Worm (Caenorhabditis elegans) whole organism, midembryonic: ENCODE data around the gene folt-1.

Source experiments
- T22C8.4 ChIP-seq: fragments of 200-800 bp; sonication (Bioruptor generic); IDR thresholded peaks from 2 replicates; pipeline ENCODE4 v1.3.6; 2022; ENCODE audit warnings: missing genetic modification characterization, missing compliant biosample characterization
- cog-1 ChIP-seq: sonication (generic microtip); optimal IDR thresholded peaks from 2 replicates; lab custom pipeline; 2016; ENCODE audit warnings: missing genetic modification characterization, missing compliant biosample characterization
- flt-1 ChIP-seq: fragments of 200-800 bp; sonication (Bioruptor generic); IDR thresholded peaks from 2 replicates; pipeline ENCODE4 v1.3.6; 2022; ENCODE audit warnings: missing genetic modification characterization, missing compliant biosample characterization
- klf-2 ChIP-seq: fragments of 200-800 bp; sonication (Bioruptor generic); conservative IDR thresholded peaks from 2 replicates; pipeline ENCODE4 v1.3.6; 2022; ENCODE audit warnings: missing genetic modification reagents, missing genetic modification characterization, missing compliant biosample characterization
- med-1 ChIP-seq: sonication (generic microtip); optimal IDR thresholded peaks from 2 replicates; lab custom pipeline; 2017; ENCODE audit warnings: missing genetic modification characterization, mild to moderate bottlenecking, missing compliant biosample characterization, antibody characterized with exemption, missing genetic modification reagents; ENCODE audit not compliant: insufficient read depth
- ref-1 ChIP-seq: fragments of 200-800 bp; sonication (Bioruptor generic); conservative IDR thresholded peaks from 2 replicates; pipeline ENCODE4 v1.3.6; 2022; ENCODE audit warnings: missing genetic modification reagents, missing genetic modification characterization, missing compliant biosample characterization
- tab-1 ChIP-seq: fragments of 200-800 bp; sonication (Bioruptor generic); IDR thresholded peaks from 2 replicates; pipeline ENCODE4 v1.3.6; 2022; ENCODE audit warnings: missing genetic modification characterization, missing compliant biosample characterization
- ztf-23 ChIP-seq: fragments of 200-800 bp; sonication (Bioruptor generic); IDR thresholded peaks from 2 replicates; pipeline ENCODE4 v1.3.6; 2022; ENCODE audit warnings: missing genetic modification reagents, missing genetic modification characterization, missing compliant biosample characterization
- ztf-29 ChIP-seq: fragments of 200-800 bp; sonication (Bioruptor generic); IDR thresholded peaks from 2 replicates; pipeline ENCODE4 v1.3.6; 2022; ENCODE audit warnings: missing genetic modification reagents, missing genetic modification characterization, missing compliant biosample characterization

The folt-1 gene

DNA sequence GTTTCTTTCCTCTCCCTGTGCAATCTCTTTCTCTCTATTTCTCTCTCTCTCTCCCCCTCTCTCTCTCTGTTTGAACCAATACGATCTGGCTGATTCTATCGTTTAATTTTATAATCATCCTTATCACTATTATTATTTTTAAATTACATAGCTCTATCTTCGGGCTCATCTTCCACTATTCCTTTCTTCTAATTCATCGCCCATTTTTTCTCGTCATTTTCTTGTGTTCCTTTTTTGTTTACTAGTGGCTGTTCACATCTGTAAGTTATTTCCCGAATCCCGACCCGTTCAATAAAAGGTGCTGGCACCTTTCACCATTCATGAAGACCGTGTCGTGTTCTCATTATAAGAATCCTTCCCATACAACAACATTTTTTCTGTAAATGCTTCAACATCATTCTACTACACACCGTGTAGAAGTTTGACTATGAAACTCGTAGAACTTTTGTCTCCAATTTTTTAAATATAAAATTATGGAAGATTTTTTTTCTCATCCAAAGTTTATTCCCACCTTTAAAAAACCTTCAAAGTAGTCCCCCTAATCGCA is 23.0 kb upstream of the folt-1 start:
- no peak for TF ChIP-seq klf-2
- no peak for TF ChIP-seq ztf-23 (GFP tag; lab: Robert Waterston, UW)
- no peak for TF ChIP-seq tab-1
- TF ChIP-seq ref-1 (GFP tag; lab: Robert Waterston, UW) = no peak
- TF ChIP-seq ztf-29 = no peak
- TF ChIP-seq med-1 (GFP tag; lab: Kevin White, UChicago) = no peak
- TF ChIP-seq flt-1 (GFP tag; lab: Robert Waterston, UW) = no peak
- no peak for TF ChIP-seq cog-1 (tag; lab: Kevin White, UChicago)
- TF ChIP-seq T22C8.4 (GFP tag; lab: Robert Waterston, UW) = no peak

DNA sequence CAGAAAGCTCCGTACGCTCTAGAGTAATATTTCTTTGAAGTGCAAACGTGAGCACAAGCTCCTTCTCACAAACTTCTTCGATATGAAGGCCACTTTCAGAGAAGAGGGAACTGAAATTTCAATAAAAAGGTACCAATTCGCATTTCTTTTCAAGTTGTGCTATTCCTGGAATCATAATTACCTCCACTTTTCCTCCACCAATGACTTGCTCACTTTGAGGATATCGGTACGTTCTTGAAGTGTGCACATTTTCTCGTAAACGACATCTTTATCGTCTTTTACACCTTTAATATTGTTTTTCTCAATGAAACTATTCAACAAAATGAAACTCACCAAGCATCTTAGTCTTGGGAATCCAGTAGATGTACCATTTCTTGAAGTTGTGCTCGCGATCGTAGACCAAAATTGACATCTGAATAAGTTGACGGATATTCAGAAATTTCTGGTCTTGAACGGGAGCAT is 22.0 kb upstream of the folt-1 start, which contains the start of gene scb-1:
Gene scb-1 (minus strand): TSS at position 412 of the 462 bp plus-strand sequence.
- no peak for TF ChIP-seq flt-1 (GFP tag; lab: Robert Waterston, UW)
- no peak for TF ChIP-seq T22C8.4 (GFP tag; lab: Robert Waterston, UW)
- TF ChIP-seq med-1 (GFP tag; lab: Kevin White, UChicago) = no peak
- no peak for TF ChIP-seq ztf-23 (GFP tag; lab: Robert Waterston, UW)
- TF ChIP-seq ref-1 (GFP tag; lab: Robert Waterston, UW) = no peak
- TF ChIP-seq tab-1 = no peak
- no peak for TF ChIP-seq klf-2
- TF ChIP-seq ztf-29 = no peak
- TF ChIP-seq cog-1 (tag; lab: Kevin White, UChicago) = no peak

DNA sequence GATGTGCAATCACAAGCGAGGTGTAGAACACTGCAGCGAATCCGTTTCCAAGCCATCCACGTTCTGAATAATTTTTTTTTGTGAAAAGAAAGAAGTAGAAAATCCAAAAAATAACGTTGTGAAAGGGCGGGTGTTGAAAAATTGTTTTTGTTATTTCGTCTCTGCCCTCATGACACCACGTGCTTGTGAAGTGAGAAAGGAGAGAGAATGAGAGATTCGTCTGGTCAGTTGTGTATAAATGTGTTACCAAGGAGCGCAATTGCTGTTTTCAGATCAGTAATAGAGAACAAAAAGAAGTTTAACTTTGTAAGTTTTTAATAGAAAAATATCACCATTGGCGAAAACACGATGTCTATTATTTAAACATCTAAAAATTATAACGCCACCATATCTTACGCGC is 20.0 kb upstream of the folt-1 start:
- TF ChIP-seq ztf-23 (GFP tag; lab: Robert Waterston, UW) (no peak), T22C8.4 (GFP tag; lab: Robert Waterston, UW) (no peak)

- TF ChIP-seq ref-1 (GFP tag; lab: Robert Waterston, UW) (no peak), flt-1 (GFP tag; lab: Robert Waterston, UW) (no peak), T22C8.4 (GFP tag; lab: Robert Waterston, UW) (no peak)
These were observed 18.8 kb upstream of the folt-1 start, which contains the start of gene mboa-2 for ce11 chrV:11122466-11122865. mboa-2 (minus strand) TSS chrV:11122493.

ce11 chrV:11123817-11124337 is 17.4 kb upstream of the folt-1 start, which contains the start of the genes atp-5 and lmtr-3:
atp-5 (minus strand) TSS chrV:11123867.
lmtr-3 (plus strand) TSS chrV:11124186.
- peak; percentile 76 for TF ChIP-seq ztf-23 (GFP tag; lab: Robert Waterston, UW)
- peak; percentile 57; the same call in 1 of the 2 replicates for TF ChIP-seq T22C8.4 (GFP tag; lab: Robert Waterston, UW)
- no peak for TF ChIP-seq tab-1
- TF ChIP-seq klf-2 = no peak
- peak; percentile 60 for TF ChIP-seq flt-1 (GFP tag; lab: Robert Waterston, UW)
- peak; percentile 34 for TF ChIP-seq cog-1 (tag; lab: Kevin White, UChicago)
- TF ChIP-seq ztf-29 = no peak

ce11 chrV:11124922-11125321 is 16.4 kb upstream of the folt-1 start, which contains the start of gene C06H2.2:
C06H2.2 (plus strand) TSS chrV:11125222.
- TF ChIP-seq ztf-23 (GFP tag; lab: Robert Waterston, UW) (no peak), ztf-29 (no peak), klf-2 (no peak), flt-1 (GFP tag; lab: Robert Waterston, UW) (no peak), tab-1 (no peak), med-1 (GFP tag; lab: Kevin White, UChicago) (no peak), T22C8.4 (GFP tag; lab: Robert Waterston, UW) (no peak), cog-1 (tag; lab: Kevin White, UChicago) (no peak), ref-1 (GFP tag; lab: Robert Waterston, UW) (no peak)

DNA sequence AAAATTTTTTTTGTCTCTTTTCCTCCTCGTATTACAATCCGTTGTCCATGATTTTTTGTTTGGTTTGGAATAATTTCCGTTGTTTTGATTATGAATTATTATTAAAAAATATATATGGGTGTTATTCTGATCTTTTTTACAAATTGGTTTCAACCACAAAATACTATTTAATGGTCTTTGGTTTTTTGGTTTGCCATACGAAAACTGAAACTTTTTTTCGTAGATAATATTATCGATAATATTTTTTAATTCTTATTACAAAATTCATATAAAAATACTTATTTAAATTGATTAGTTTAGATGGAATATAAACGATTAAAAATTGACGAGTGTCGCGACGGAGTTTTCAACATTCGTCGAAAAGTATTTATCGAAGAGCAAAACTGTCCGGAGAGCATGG is 14.1 kb upstream of the folt-1 start, which contains the start of gene jmjd-5:
Gene jmjd-5 (plus strand): TSS at position 301 of the 400 bp plus-strand sequence.
- TF ChIP-seq flt-1 (GFP tag; lab: Robert Waterston, UW) (no peak), ref-1 (GFP tag; lab: Robert Waterston, UW) (no peak), T22C8.4 (GFP tag; lab: Robert Waterston, UW) (no peak), med-1 (GFP tag; lab: Kevin White, UChicago) (no peak), ztf-23 (GFP tag; lab: Robert Waterston, UW) (no peak), tab-1 (no peak), klf-2 (no peak), ztf-29 (no peak), cog-1 (tag; lab: Kevin White, UChicago) (no peak)

ce11 chrV:11131801-11132200 is 9.5 kb upstream of the folt-1 start:
- no peak for TF ChIP-seq klf-2
- no peak for TF ChIP-seq ref-1 (GFP tag; lab: Robert Waterston, UW)
- no peak for TF ChIP-seq med-1 (GFP tag; lab: Kevin White, UChicago)
- TF ChIP-seq flt-1 (GFP tag; lab: Robert Waterston, UW) = no peak
- no peak for TF ChIP-seq ztf-23 (GFP tag; lab: Robert Waterston, UW)
- no peak for TF ChIP-seq tab-1
- no peak for TF ChIP-seq ztf-29

- TF ChIP-seq med-1 (GFP tag; lab: Kevin White, UChicago) (no peak), ztf-23 (GFP tag; lab: Robert Waterston, UW) (no peak), cog-1 (tag; lab: Kevin White, UChicago) (no peak), tab-1 (no peak), klf-2 (no peak), ref-1 (GFP tag; lab: Robert Waterston, UW) (no peak), flt-1 (GFP tag; lab: Robert Waterston, UW) (no peak)
These were observed 7.8 kb upstream of the folt-1 start for ce11 chrV:11133516-11133915.

- TF ChIP-seq ztf-23 (GFP tag; lab: Robert Waterston, UW) (no peak), ref-1 (GFP tag; lab: Robert Waterston, UW) (no peak), tab-1 (no peak), cog-1 (tag; lab: Kevin White, UChicago) (no peak), flt-1 (GFP tag; lab: Robert Waterston, UW) (no peak), ztf-29 (no peak), med-1 (GFP tag; lab: Kevin White, UChicago) (no peak), klf-2 (no peak), T22C8.4 (GFP tag; lab: Robert Waterston, UW) (no peak)
These were observed 7.0 kb upstream of the folt-1 start, which contains the start of gene glb-3 for ce11 chrV:11134296-11134695. glb-3 (plus strand) TSS chrV:11134596.
